Fruit fly (Drosophila melanogaster): ENCODE data around the gene Pbp95.

Pbp95 gene

dm6 chr3R:8037896-8038295 is 24.3 kb downstream of the Pbp95 start (continued):
- TF ChIP-seq eg (GFP tag; IDR thresholded peaks at IDR 0.05) (peak; percentile 92), Smox (GFP tag; optimal IDR thresholded peaks at IDR 0.05) (peak; percentile 28), Hr39 (GFP tag; optimal IDR thresholded peaks at IDR 0.05) (peak; percentile 31), svp (GFP tag) (peak; percentile 89), OdsH (GFP tag; optimal IDR thresholded peaks at IDR 0.05) (peak; percentile 71), CG9139 (GFP tag; optimal IDR thresholded peaks at IDR 0.05) (no peak), Eip93F (GFP tag; optimal IDR thresholded peaks at IDR 0.05) (no peak), CG7368 (GFP tag; optimal IDR thresholded peaks at IDR 0.05) (peak; percentile 63)

dm6 chr3R:8038927-8039326 is 25.3 kb downstream of the Pbp95 start:
- TF ChIP-seq dsx (GFP tag; optimal IDR thresholded peaks at IDR 0.05; ENCODE audit: poor library complexity, severe bottlenecking) = peak; percentile 26
- peak; percentile 45 for TF ChIP-seq CG32006 (GFP tag; optimal IDR thresholded peaks at IDR 0.05)
- no peak for TF ChIP-seq CG7368 (GFP tag; optimal IDR thresholded peaks at IDR 0.05)
- no peak for TF ChIP-seq CG11902 (GFP tag; optimal IDR thresholded peaks at IDR 0.05)
- peak; percentile 23 for TF ChIP-seq CG4318 (GFP tag; optimal IDR thresholded peaks at IDR 0.05)
- 0 out of 3 replicates have a peak, but pooled peaks have one; percentile 23 for TF ChIP-seq CG6163 (GFP tag; IDR thresholded peaks at IDR 0.05)
- TF ChIP-seq Met (GFP tag; optimal IDR thresholded peaks at IDR 0.05) = no peak
- no peak for TF ChIP-seq Hr38 (GFP tag; optimal IDR thresholded peaks at IDR 0.05)
- peak; percentile 43; the same call in 1 of the 3 replicates for TF ChIP-seq eg (GFP tag; IDR thresholded peaks at IDR 0.05)
- peak; percentile 71 for TF ChIP-seq CG8119 (GFP tag; IDR thresholded peaks at IDR 0.05)
- TF ChIP-seq Eip78C (GFP tag) = peak; percentile 70
- peak; percentile 38 for TF ChIP-seq Hr4 (GFP tag; optimal IDR thresholded peaks at IDR 0.05)
- TF ChIP-seq CG34406 (GFP tag; optimal IDR thresholded peaks at IDR 0.05) = no peak
- peak; percentile 57 for TF ChIP-seq svp (GFP tag)
- TF ChIP-seq CG15336 (GFP tag; IDR thresholded peaks at IDR 0.05) = peak; percentile 56

dm6 chr3R:8040843-8041242 is 27.3 kb downstream of the Pbp95 start, which contains the start of gene CG43060:
Gene CG43060 (plus strand): TSS chr3R:8041224.
- TF ChIP-seq Sox102F (GFP tag; optimal IDR thresholded peaks at IDR 0.05) (peak; percentile 52), net (GFP tag; optimal IDR thresholded peaks at IDR 0.05) (no peak), CG8319 (GFP tag; optimal IDR thresholded peaks at IDR 0.05) (no peak), CG6854 (GFP tag; optimal IDR thresholded peaks at IDR 0.05) (no peak), CG31627 (GFP tag; optimal IDR thresholded peaks at IDR 0.05) (peak; percentile 29), fd85E (GFP tag; optimal IDR thresholded peaks at IDR 0.05) (no peak), topi (GFP tag; optimal IDR thresholded peaks at IDR 0.05) (no peak), CG1621 (tag; optimal IDR thresholded peaks at IDR 0.05) (peak; percentile 0), Hr4 (GFP tag; optimal IDR thresholded peaks at IDR 0.05) (peak; percentile 39), fkh (GFP tag; optimal IDR thresholded peaks at IDR 0.05) (no peak), dac (GFP tag; optimal IDR thresholded peaks at IDR 0.05) (no peak), achi (GFP tag; optimal IDR thresholded peaks at IDR 0.05) (no peak), CG8119 (GFP tag; IDR thresholded peaks at IDR 0.05) (0 out of 3 replicates have a peak, but pooled peaks have one; percentile 11), Smox (GFP tag; optimal IDR thresholded peaks at IDR 0.05) (peak; percentile 41), CG7368 (GFP tag; optimal IDR thresholded peaks at IDR 0.05) (no peak), CG10631 (GFP tag; optimal IDR thresholded peaks at IDR 0.05) (no peak), Lpt (GFP tag; optimal IDR thresholded peaks at IDR 0.05) (no peak), Blimp-1 (GFP tag; optimal IDR thresholded peaks at IDR 0.05) (no peak), CG4318 (GFP tag; optimal IDR thresholded peaks at IDR 0.05) (no peak), Met (GFP tag; optimal IDR thresholded peaks at IDR 0.05) (peak; percentile 5), spab (GFP tag; optimal IDR thresholded peaks at IDR 0.05) (peak; percentile 0), cyc (GFP tag; optimal IDR thresholded peaks at IDR 0.05) (no peak), eg (GFP tag; IDR thresholded peaks at IDR 0.05) (0 out of 3 replicates have a peak, but pooled peaks have one; percentile 17), CG3032 (tag; optimal IDR thresholded peaks at IDR 0.05) (peak; percentile 16), CG32006 (GFP tag; optimal IDR thresholded peaks at IDR 0.05) (peak; percentile 37), Eip78C (GFP tag) (peak; percentile 87), CG3919 (GFP tag; optimal IDR thresholded peaks at IDR 0.05) (no peak), salr (GFP tag; optimal IDR thresholded peaks at IDR 0.05) (no peak), Ets96B (tag; optimal IDR thresholded peaks at IDR 0.05) (peak; percentile 30), Hr38 (GFP tag; optimal IDR thresholded peaks at IDR 0.05) (no peak), Hr39 (GFP tag; optimal IDR thresholded peaks at IDR 0.05) (peak; percentile 28), CG6808 (GFP tag; optimal IDR thresholded peaks at IDR 0.05) (no peak), pdm3 (GFP tag; optimal IDR thresholded peaks at IDR 0.05) (peak; percentile 18), ss (GFP tag; optimal IDR thresholded peaks at IDR 0.05) (no peak), CG15336 (GFP tag; IDR thresholded peaks at IDR 0.05) (no peak), CG16779 (tag; optimal IDR thresholded peaks at IDR 0.05) (no peak), fd59A (GFP tag; optimal IDR thresholded peaks at IDR 0.05) (no peak), CG9139 (GFP tag; optimal IDR thresholded peaks at IDR 0.05) (no peak), CG6276 (GFP tag; optimal IDR thresholded peaks at IDR 0.05) (peak; percentile 4)
